Fruit fly (Drosophila melanogaster) whole organism, embryonic: ENCODE data around the gene PGRP-LE.

Source experiments
- ATbp ChIP-seq: fragments of 200-800 bp; sonication (Bioruptor generic); optimal IDR thresholded peaks from 2 replicates; lab custom pipeline; 2017; ENCODE audit warnings: missing biosample characterization, mild to moderate bottlenecking, missing genetic modification characterization, missing genetic modification reagents
- Atf6 ChIP-seq: fragments of 200-800 bp; sonication (Bioruptor generic); IDR thresholded peaks from 2 replicates; pipeline ENCODE4 v1.3.6; 2022; ENCODE audit warnings: missing biosample characterization, missing genetic modification characterization
- Bgb ChIP-seq: fragments of 200-800 bp; sonication (Bioruptor generic); IDR thresholded peaks from 2 replicates; pipeline ENCODE4 v1.3.6; 2022; ENCODE audit warnings: missing biosample characterization, missing genetic modification characterization; ENCODE audit not compliant: partially characterized antibody
- Blimp-1 ChIP-seq: fragments of 200-800 bp; sonication (Bioruptor generic); optimal IDR thresholded peaks from 3 replicates; lab custom pipeline; 2018; ENCODE audit warnings: missing biosample characterization, missing genetic modification characterization, mild to moderate bottlenecking, moderate library complexity, missing genetic modification reagents
- CG10267 ChIP-seq: fragments of 200-800 bp; sonication (Bioruptor generic); optimal IDR thresholded peaks from 2 replicates; lab custom pipeline; 2018; ENCODE audit warnings: missing biosample characterization, mild to moderate bottlenecking, missing genetic modification characterization, moderate library complexity
- CG10654 ChIP-seq: fragments of 200-800 bp; sonication (Bioruptor generic); optimal IDR thresholded peaks from 2 replicates; lab custom pipeline; 2016; ENCODE audit warnings: missing biosample characterization, missing genetic modification characterization
- CG13287 ChIP-seq: fragments of 200-800 bp; sonication (Bioruptor generic); IDR thresholded peaks from 2 replicates; pipeline ENCODE4 v1.3.6; 2022; ENCODE audit warnings: missing biosample characterization, missing genetic modification characterization; ENCODE audit not compliant: partially characterized antibody
- CG17829 ChIP-seq: fragments of 200-800 bp; optimal IDR thresholded peaks from 2 replicates; lab custom pipeline; 2019; ENCODE audit warnings: missing biosample characterization, mild to moderate bottlenecking, missing genetic modification characterization, moderate library complexity
- CG2199 ChIP-seq: fragments of 200-800 bp; sonication (Bioruptor generic); IDR thresholded peaks from 3 replicates; pipeline ENCODE4 v1.3.6; 2022; ENCODE audit warnings: missing biosample characterization, missing genetic modification characterization
- CG2712 ChIP-seq: fragments of 200-800 bp; optimal IDR thresholded peaks from 3 replicates; lab custom pipeline; 2019; ENCODE audit warnings: missing biosample characterization, mild to moderate bottlenecking, missing genetic modification characterization, moderate library complexity
- CG30020 ChIP-seq: fragments of 200-800 bp; optimal IDR thresholded peaks from 2 replicates; lab custom pipeline; 2019; ENCODE audit warnings: missing biosample characterization, mild to moderate bottlenecking, missing genetic modification characterization, moderate library complexity
- CG32532 ChIP-seq: fragments of 200-800 bp; sonication (Bioruptor generic); IDR thresholded peaks from 2 replicates; pipeline ENCODE4 v1.3.6; 2022; ENCODE audit warnings: missing biosample characterization, missing genetic modification characterization
- CG32767 ChIP-seq: fragments of 200-800 bp; sonication (Bioruptor generic); IDR thresholded peaks from 2 replicates; pipeline ENCODE4 v1.3.6; 2022; ENCODE audit warnings: missing biosample characterization, missing genetic modification characterization
- CG4328 ChIP-seq: fragments of 200-800 bp; sonication (Bioruptor generic); optimal IDR thresholded peaks from 3 replicates; lab custom pipeline; 2017; ENCODE audit warnings: missing biosample characterization, missing genetic modification reagents, missing genetic modification characterization
- CG6272 ChIP-seq: fragments of 200-800 bp; sonication (Bioruptor generic); IDR thresholded peaks from 2 replicates; pipeline ENCODE4 v1.3.6; 2022; ENCODE audit warnings: missing biosample characterization, missing genetic modification characterization
- CG7357 ChIP-seq: fragments of 200-800 bp; sonication (Bioruptor generic); IDR thresholded peaks from 3 replicates; pipeline ENCODE4 v1.3.6; 2022; ENCODE audit warnings: missing biosample characterization, missing genetic modification characterization
- CG7745 ChIP-seq: fragments of 200-800 bp; sonication (Bioruptor generic); optimal IDR thresholded peaks from 2 replicates; lab custom pipeline; 2018; ENCODE audit warnings: missing biosample characterization, mild to moderate bottlenecking, missing genetic modification characterization, moderate library complexity
- CG8290 ChIP-seq, 3 experiments: fragments of 200-800 bp; sonication (Bioruptor generic); optimal IDR thresholded peaks; 2 replicates each; lab custom pipeline; 2016 to 2019; ENCODE audit warnings: missing biosample characterization in 3 of 3, missing genetic modification characterization in 3 of 3, mild to moderate bottlenecking in 2 of 3, moderate library complexity in 1 of 3
- CG9437 ChIP-seq: fragments of 200-800 bp; sonication (Bioruptor generic); optimal IDR thresholded peaks from 2 replicates; lab custom pipeline; 2018; ENCODE audit warnings: missing biosample characterization, mild to moderate bottlenecking, missing genetic modification characterization
- Dfd ChIP-seq, 2 experiments: fragments of >200 bp; optimal IDR thresholded peaks; 2 replicates each; lab custom pipeline; 2017; ENCODE audit warnings: missing biosample characterization in 2 of 2, missing genetic modification characterization in 2 of 2
- Doc3 ChIP-seq: fragments of 200-800 bp; sonication (Bioruptor generic); IDR thresholded peaks from 3 replicates; pipeline ENCODE4 v1.3.6; 2022; ENCODE audit warnings: missing biosample characterization, missing genetic modification characterization; ENCODE audit not compliant: partially characterized antibody
- Dref ChIP-seq: fragments of 200-800 bp; sonication (Bioruptor generic); IDR thresholded peaks from 2 replicates; pipeline ENCODE4 v1.3.6; 2022; ENCODE audit warnings: missing biosample characterization, missing genetic modification characterization
- E2f2 ChIP-seq: fragments of 200-800 bp; sonication (Bioruptor generic); IDR thresholded peaks from 2 replicates; pipeline ENCODE4 v1.3.6; 2022; ENCODE audit warnings: missing biosample characterization, missing genetic modification characterization
- Ets97D ChIP-seq: fragments of 200-800 bp; sonication (Bioruptor generic); optimal IDR thresholded peaks from 3 replicates; lab custom pipeline; 2016; ENCODE audit warnings: missing biosample characterization, missing genetic modification characterization
- Fer2 ChIP-seq: fragments of 200-800 bp; sonication (Bioruptor generic); optimal IDR thresholded peaks from 2 replicates; lab custom pipeline; 2018; ENCODE audit warnings: missing biosample characterization, mild to moderate bottlenecking, missing genetic modification characterization, moderate library complexity
- HLH4C ChIP-seq: fragments of 200-800 bp; sonication (Bioruptor generic); IDR thresholded peaks from 3 replicates; pipeline ENCODE4 v1.3.6; 2022; ENCODE audit warnings: missing biosample characterization, missing genetic modification characterization; ENCODE audit not compliant: partially characterized antibody
- Med ChIP-seq: fragments of 200-800 bp; sonication (Bioruptor generic); peaks from one replicate; lab custom pipeline; 2016; ENCODE audit warnings: missing biosample characterization, missing genetic modification characterization, mild to moderate bottlenecking, inconsistent platforms, moderate library complexity
- Pdp1 ChIP-seq, 2 experiments: fragments of 200-800 bp; sonication (Bioruptor generic); optimal IDR thresholded peaks; 3 replicates each; lab custom pipeline; 2016; ENCODE audit warnings: missing biosample characterization in 2 of 2, missing genetic modification characterization in 2 of 2, mild to moderate bottlenecking in 1 of 2, moderate library complexity in 1 of 2
- Sin3A ChIP-seq: fragments of >200 bp; optimal IDR thresholded peaks from 2 replicates; lab custom pipeline; 2018
- ash1 ChIP-seq: fragments of 200-800 bp; sonication (Bioruptor generic); optimal IDR thresholded peaks from 2 replicates; lab custom pipeline; 2018; ENCODE audit warnings: missing biosample characterization, mild to moderate bottlenecking, missing genetic modification characterization
- crp ChIP-seq, 2 experiments: fragments of 200-800 bp; sonication (Bioruptor generic); optimal IDR thresholded peaks; 2 replicates in 1 of 2; 3 replicates in 1 of 2; lab custom pipeline; 2017; ENCODE audit warnings: missing biosample characterization in 2 of 2, missing genetic modification characterization in 2 of 2, mild to moderate bottlenecking in 1 of 2, moderate library complexity in 1 of 2
- fd3F ChIP-seq: fragments of 200-800 bp; sonication (Bioruptor generic); optimal IDR thresholded peaks from 2 replicates; lab custom pipeline; 2018; ENCODE audit warnings: missing biosample characterization, mild to moderate bottlenecking, missing genetic modification characterization, moderate library complexity
- gsb-n ChIP-seq: fragments of 200-800 bp; sonication (Bioruptor generic); optimal IDR thresholded peaks from 3 replicates; lab custom pipeline; 2018; ENCODE audit warnings: missing biosample characterization, mild to moderate bottlenecking, missing genetic modification characterization
- jigr1 ChIP-seq: fragments of 200-800 bp; sonication (Bioruptor generic); IDR thresholded peaks from 3 replicates; pipeline ENCODE4 v1.3.6; 2022; ENCODE audit warnings: missing biosample characterization, missing genetic modification characterization
- jumu ChIP-seq: fragments of 200-800 bp; sonication (Bioruptor generic); optimal IDR thresholded peaks from 3 replicates; lab custom pipeline; 2016; ENCODE audit warnings: missing biosample characterization, missing genetic modification characterization
- nmo ChIP-seq: fragments of 200-800 bp; sonication (Bioruptor generic); optimal IDR thresholded peaks from 2 replicates; lab custom pipeline; 2018; ENCODE audit warnings: missing biosample characterization, mild to moderate bottlenecking, missing genetic modification characterization, moderate library complexity
- nom ChIP-seq: fragments of 200-800 bp; sonication (Bioruptor generic); optimal IDR thresholded peaks from 2 replicates; lab custom pipeline; 2017; ENCODE audit warnings: missing biosample characterization, missing genetic modification characterization, mild to moderate bottlenecking, moderate library complexity, missing genetic modification reagents
- odd ChIP-seq: fragments of 200-800 bp; sonication (Bioruptor generic); optimal IDR thresholded peaks from 2 replicates; lab custom pipeline; 2017; ENCODE audit warnings: missing biosample characterization, mild to moderate bottlenecking, missing genetic modification characterization
- onecut ChIP-seq: fragments of 200-800 bp; sonication (Bioruptor generic); IDR thresholded peaks from 2 replicates; pipeline ENCODE4 v1.3.6; 2022; ENCODE audit warnings: missing biosample characterization, missing genetic modification characterization
- phol ChIP-seq: fragments of 200-800 bp; sonication (Bioruptor generic); optimal IDR thresholded peaks from 3 replicates; lab custom pipeline; 2018; ENCODE audit warnings: missing biosample characterization, mild to moderate bottlenecking, missing genetic modification characterization, moderate library complexity
- ro ChIP-seq: fragments of 200-800 bp; sonication (Bioruptor generic); IDR thresholded peaks from 2 replicates; pipeline ENCODE4 v1.3.6; 2022; ENCODE audit warnings: missing biosample characterization, missing genetic modification characterization
- row ChIP-seq: fragments of 200-800 bp; sonication (Bioruptor generic); IDR thresholded peaks from 3 replicates; pipeline ENCODE4 v1.3.6; 2022; ENCODE audit warnings: missing biosample characterization, missing genetic modification characterization
- schlank ChIP-seq: fragments of 200-800 bp; sonication (Bioruptor generic); optimal IDR thresholded peaks from 2 replicates; lab custom pipeline; 2018; ENCODE audit warnings: missing biosample characterization, mild to moderate bottlenecking, missing genetic modification characterization
- sens ChIP-seq: fragments of 200-800 bp; sonication (Bioruptor generic); peaks from one replicate; lab custom pipeline; 2016; ENCODE audit warnings: missing biosample characterization, missing genetic modification characterization
- tna ChIP-seq: fragments of 200-800 bp; sonication (Bioruptor generic); IDR thresholded peaks from 2 replicates; pipeline ENCODE4 v1.3.6; 2022; ENCODE audit warnings: missing biosample characterization, missing genetic modification characterization; ENCODE audit not compliant: partially characterized antibody
- unpg ChIP-seq: fragments of 200-800 bp; sonication (Bioruptor generic); optimal IDR thresholded peaks from 3 replicates; lab custom pipeline; 2018; ENCODE audit warnings: missing biosample characterization, mild to moderate bottlenecking, missing genetic modification characterization, moderate library complexity
- z ChIP-seq: fragments of 200-800 bp; sonication (Bioruptor generic); IDR thresholded peaks from 3 replicates; pipeline ENCODE4 v1.3.6; 2022; ENCODE audit warnings: missing biosample characterization, missing genetic modification characterization

The PGRP-LE gene

DNA sequence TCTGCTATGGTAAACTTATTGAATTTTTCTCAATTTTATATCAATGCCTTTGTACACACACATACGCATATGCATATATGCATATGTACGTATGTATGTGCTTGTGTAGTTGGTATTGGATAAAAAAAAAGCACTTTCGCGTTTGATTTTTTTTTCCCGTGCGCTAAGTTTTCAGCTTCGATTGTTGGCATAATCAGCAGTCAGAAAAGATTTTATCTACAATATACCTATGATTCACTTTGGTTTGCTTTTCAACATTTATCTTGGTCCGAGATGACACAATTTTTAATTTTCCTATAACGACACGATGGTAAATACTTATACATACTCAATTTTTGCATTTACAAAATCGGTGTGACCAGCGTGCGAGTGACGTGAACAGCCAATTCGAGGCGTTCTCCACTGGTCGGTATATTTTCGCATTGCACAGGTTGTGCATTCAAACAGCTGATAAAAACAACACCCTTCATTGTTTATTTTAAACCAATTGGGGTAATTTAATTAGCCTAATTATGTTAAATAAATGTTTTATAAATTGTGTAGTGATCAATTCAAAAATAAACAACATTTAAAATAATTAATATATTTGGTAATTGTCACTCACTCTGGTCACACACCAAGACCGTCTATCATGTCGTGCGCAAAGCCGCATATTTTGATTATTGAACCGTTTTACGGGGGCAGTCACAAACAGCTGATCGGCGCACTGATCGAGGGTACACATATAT is 49.3 kb upstream of the PGRP-LE start, which contains the start of the genes UBL3 and CG15914 (continued):
- no peak for TF ChIP-seq onecut
- no peak for TF ChIP-seq ro
- no peak for TF ChIP-seq schlank (tag; lab: Kevin White, UChicago)
- no peak for TF ChIP-seq ash1 (GFP tag; lab: Kevin White, UChicago)
- TF ChIP-seq CG32767 (GFP tag; lab: Robert Waterston, UW): peak; percentile 92
- peak; percentile 67 for TF ChIP-seq Sin3A (lab: Kevin White, UChicago)
- peak; percentile 53 for TF ChIP-seq row
- TF ChIP-seq nmo (GFP tag; lab: Kevin White, UChicago): peak; percentile 40
- no peak for TF ChIP-seq CG8290 (GFP tag; optimal IDR thresholded peaks at IDR 0.05; lab: Kevin White, UChicago)
- peak in 1 of 2 experiments; percentile 9 for TF ChIP-seq CG8290 (tag; optimal IDR thresholded peaks at IDR 0.05; lab: Kevin White, UChicago)
- TF ChIP-seq, all 482 proteins: peak for 74

dm6 chrX:15849021-15849420 is 45.3 kb upstream of the PGRP-LE start, which contains the start of gene sun:
sun (minus strand) TSS chrX:15849258.
- TF ChIP-seq sens (GFP tag; lab: Kevin White, UChicago): peak; percentile 66
- no peak for TF ChIP-seq CG6272 (GFP tag; lab: Robert Waterston, UW)
- no peak for TF ChIP-seq CG2199 (GFP tag; lab: Robert Waterston, UW)
- TF ChIP-seq Dfd (GFP tag; optimal IDR thresholded peaks at IDR 0.05; lab: Kevin White, UChicago): no peak
- peak in 1 of 2 experiments; percentile 50 for TF ChIP-seq crp (GFP tag; optimal IDR thresholded peaks at IDR 0.05; lab: Kevin White, UChicago)
- no peak for TF ChIP-seq CG4328 (GFP tag; lab: Kevin White, UChicago)
- peak; percentile 16 for TF ChIP-seq CG2712
- 0 out of 3 replicates have a peak, but pooled peaks have one; percentile 32 for TF ChIP-seq HLH4C (GFP tag; lab: Robert Waterston, UW)
- TF ChIP-seq CG30020 (tag; lab: Kevin White, UChicago): peak; percentile 82
- TF ChIP-seq z (GFP tag; lab: Robert Waterston, UW): no peak
- TF ChIP-seq jumu (GFP tag; lab: Kevin White, UChicago): no peak
- 0 out of 2 replicates have a peak, but pooled peaks have one; percentile 38 for TF ChIP-seq E2f2 (GFP tag; lab: Robert Waterston, UW)
- no peak for TF ChIP-seq CG7745 (tag; lab: Kevin White, UChicago)
- TF ChIP-seq Bgb (GFP tag; lab: Robert Waterston, UW): peak; percentile 38; the same call in 1 of the 2 replicates
- TF ChIP-seq ATbp: no peak
- TF ChIP-seq CG13287 (GFP tag; lab: Robert Waterston, UW): peak; percentile 46; the same call in 1 of the 2 replicates
- no peak for TF ChIP-seq unpg
- no peak for TF ChIP-seq ash1 (GFP tag; lab: Kevin White, UChicago)
- no peak for TF ChIP-seq fd3F (GFP tag; lab: Kevin White, UChicago)
- TF ChIP-seq Ets97D (GFP tag; lab: Kevin White, UChicago): peak; percentile 67
- no peak for TF ChIP-seq Blimp-1 (GFP tag; lab: Kevin White, UChicago)
- no peak for TF ChIP-seq Fer2
- peak in 1 of 2 experiments; percentile 99 for TF ChIP-seq Pdp1 (GFP tag; optimal IDR thresholded peaks at IDR 0.05; lab: Kevin White, UChicago)
- peak; percentile 82 for TF ChIP-seq Med (GFP tag; lab: Kevin White, UChicago)
- TF ChIP-seq Atf6: 0 out of 2 replicates have a peak, but pooled peaks have one; percentile 24
- no peak for TF ChIP-seq jigr1 (GFP tag; lab: Robert Waterston, UW)
- 0 out of 3 replicates have a peak, but pooled peaks have one; percentile 37 for TF ChIP-seq Doc3 (GFP tag; lab: Robert Waterston, UW)
- TF ChIP-seq CG10654 (GFP tag; lab: Kevin White, UChicago): no peak
- no peak for TF ChIP-seq phol (tag; lab: Kevin White, UChicago)
- TF ChIP-seq gsb-n: no peak
- no peak for TF ChIP-seq CG7357 (GFP tag; lab: Robert Waterston, UW)
- TF ChIP-seq CG17829 (tag; lab: Kevin White, UChicago): peak; percentile 18
- TF ChIP-seq Dref (GFP tag; lab: Robert Waterston, UW): peak; percentile 60
- no peak for TF ChIP-seq tna (GFP tag; lab: Robert Waterston, UW)
- TF ChIP-seq CG9437 (GFP tag; lab: Kevin White, UChicago): no peak
- no peak for TF ChIP-seq CG10267 (tag; lab: Kevin White, UChicago)
- TF ChIP-seq odd (GFP tag; lab: Kevin White, UChicago): no peak
- no peak for TF ChIP-seq nom (GFP tag; lab: Kevin White, UChicago)
- TF ChIP-seq CG32532 (GFP tag; lab: Robert Waterston, UW): no peak
